Worm (Caenorhabditis elegans): Measurements from ENCODE around the gene cest-28.

The cest-28 gene

ce11 chrV:6631866-6632265 lies 37.8 kb upstream of the cest-28 start:
- TF ChIP-seq pha-4 (tag; optimal IDR thresholded peaks at IDR 0.05) (no peak), snpc-4 (tag; optimal IDR thresholded peaks at IDR 0.05) (no peak), ham-2 (GFP tag; optimal IDR thresholded peaks at IDR 0.05) (no peak), flh-1 (GFP tag; optimal IDR thresholded peaks at IDR 0.05) (no peak), unc-62 (GFP tag; optimal IDR thresholded peaks at IDR 0.05) (no peak), lin-32 (GFP tag; optimal IDR thresholded peaks at IDR 0.05) (no peak), M03D4.4 (tag; optimal IDR thresholded peaks at IDR 0.05) (no peak)

ce11 chrV:6632925-6633324 lies 36.7 kb upstream of the cest-28 start, which contains the start of gene scd-2:
Gene scd-2 (plus strand): TSS chrV:6633225.
- TF ChIP-seq bed-3 (GFP tag; optimal IDR thresholded peaks at IDR 0.05) = no peak
- TF ChIP-seq flh-1 (GFP tag; optimal IDR thresholded peaks at IDR 0.05) = no peak
- no peak for TF ChIP-seq elt-3 (tag; optimal IDR thresholded peaks at IDR 0.05)

- TF ChIP-seq unc-39 (tag; optimal IDR thresholded peaks at IDR 0.05) (no peak), hlh-1 (tag; optimal IDR thresholded peaks at IDR 0.05) (no peak), nhr-2 (tag; optimal IDR thresholded peaks at IDR 0.05) (no peak), ces-1 (GFP tag; optimal IDR thresholded peaks at IDR 0.05) (no peak), elt-1 (tag; optimal IDR thresholded peaks at IDR 0.05; ENCODE audit: borderline replicate concordance, insufficient read depth) (no peak), sem-2 (GFP tag; optimal IDR thresholded peaks at IDR 0.05) (no peak), lin-32 (GFP tag; optimal IDR thresholded peaks at IDR 0.05) (no peak), mls-2 (tag; optimal IDR thresholded peaks at IDR 0.05) (no peak), mep-1 (tag; optimal IDR thresholded peaks at IDR 0.05) (no peak), unc-62 (GFP tag; optimal IDR thresholded peaks at IDR 0.05) (no peak), drap-1 (GFP tag; optimal IDR thresholded peaks at IDR 0.05) (no peak), unc-120 (tag; optimal IDR thresholded peaks at IDR 0.05; ENCODE audit: poor library complexity, severe bottlenecking) (no peak), ceh-83 (GFP tag; optimal IDR thresholded peaks at IDR 0.05) (no peak), ceh-43 (GFP tag; optimal IDR thresholded peaks at IDR 0.05) (no peak), sptf-1 (tag; optimal IDR thresholded peaks at IDR 0.05) (no peak), nhr-12 (tag; optimal IDR thresholded peaks at IDR 0.05) (no peak), blmp-1 (tag; optimal IDR thresholded peaks at IDR 0.05) (no peak), ceh-39 (tag; optimal IDR thresholded peaks at IDR 0.05) (no peak), bed-3 (GFP tag; optimal IDR thresholded peaks at IDR 0.05) (no peak), ztf-11 (tag; optimal IDR thresholded peaks at IDR 0.05) (no peak)
Measured at ce11 chrV:6645810-6646209, 23.8 kb upstream of the cest-28 start.

- TF ChIP-seq nhr-28 (tag; optimal IDR thresholded peaks at IDR 0.05) (no peak), blmp-1 (tag; optimal IDR thresholded peaks at IDR 0.05) (no peak), unc-62 (GFP tag; optimal IDR thresholded peaks at IDR 0.05) (no peak), elt-1 (tag; optimal IDR thresholded peaks at IDR 0.05; ENCODE audit: borderline replicate concordance, insufficient read depth) (no peak), ceh-43 (GFP tag; optimal IDR thresholded peaks at IDR 0.05) (no peak), M03D4.4 (tag; optimal IDR thresholded peaks at IDR 0.05) (no peak), hlh-1 (tag; optimal IDR thresholded peaks at IDR 0.05) (no peak), drap-1 (GFP tag; optimal IDR thresholded peaks at IDR 0.05) (no peak), nhr-237 (tag; optimal IDR thresholded peaks at IDR 0.05) (no peak), cnd-1 (tag; optimal IDR thresholded peaks at IDR 0.05) (no peak), ceh-39 (tag; optimal IDR thresholded peaks at IDR 0.05) (no peak), ceh-83 (GFP tag; optimal IDR thresholded peaks at IDR 0.05) (no peak), tbx-8 (GFP tag; optimal IDR thresholded peaks at IDR 0.05) (no peak), lin-32 (GFP tag; optimal IDR thresholded peaks at IDR 0.05) (no peak), lin-13 (tag; optimal IDR thresholded peaks at IDR 0.05) (no peak), ztf-11 (tag; optimal IDR thresholded peaks at IDR 0.05) (no peak), nhr-76 (tag; optimal IDR thresholded peaks at IDR 0.05) (no peak), snpc-4 (tag; optimal IDR thresholded peaks at IDR 0.05) (no peak)
Measured at ce11 chrV:6649317-6649716, 20.3 kb upstream of the cest-28 start, which contains the start of gene T10H9.1. Gene T10H9.1 (plus strand): TSS chrV:6649617.

- TF ChIP-seq sptf-1 (tag; optimal IDR thresholded peaks at IDR 0.05) (no peak), drap-1 (GFP tag; optimal IDR thresholded peaks at IDR 0.05) (no peak), elt-1 (tag; optimal IDR thresholded peaks at IDR 0.05; ENCODE audit: borderline replicate concordance, insufficient read depth) (no peak), bed-3 (GFP tag; optimal IDR thresholded peaks at IDR 0.05) (no peak), nhr-12 (tag; optimal IDR thresholded peaks at IDR 0.05) (no peak), mab-5 (tag; optimal IDR thresholded peaks at IDR 0.05) (no peak), nhr-237 (tag; optimal IDR thresholded peaks at IDR 0.05) (no peak), unc-62 (GFP tag; optimal IDR thresholded peaks at IDR 0.05) (no peak)
Measured at ce11 chrV:6650508-6650907, 19.1 kb upstream of the cest-28 start.

Data from whole organism, mixed stage, embryonic.